Worm (Caenorhabditis elegans): ENCODE measurements around the gene T27E7.5.

Gene T27E7.5

DNA sequence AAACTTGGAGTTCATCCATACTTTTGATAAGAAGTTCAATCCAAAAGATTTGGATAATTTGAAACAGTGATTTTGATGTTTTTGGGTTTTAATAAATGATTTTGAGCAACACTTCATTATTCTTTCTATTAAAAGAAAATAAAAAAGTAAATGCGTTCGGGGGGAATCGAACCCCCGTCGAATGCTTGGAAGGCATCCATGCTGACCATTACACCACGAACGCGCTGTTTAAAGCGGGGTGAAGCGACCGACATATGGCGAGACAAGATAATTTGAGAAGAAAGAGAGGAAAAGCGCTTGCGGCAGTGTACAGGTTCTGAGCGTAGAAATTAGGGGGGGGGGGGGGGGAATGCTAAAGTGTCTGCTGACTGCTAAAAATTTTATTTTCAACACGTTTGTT is 39.5 kb downstream of the T27E7.5 start:
- TF ChIP-seq nhr-179 (tag; optimal IDR thresholded peaks at IDR 0.05) (no peak), Y95B8A.8 (GFP tag; IDR thresholded peaks at IDR 0.05) (no peak), dpl-1 (GFP tag; optimal IDR thresholded peaks at IDR 0.05) (no peak), somi-1 (GFP tag; optimal IDR thresholded peaks at IDR 0.05) (no peak), egl-44 (GFP tag; IDR thresholded peaks at IDR 0.05) (no peak), F22D6.2 (tag; optimal IDR thresholded peaks at IDR 0.05) (no peak), nfyb-1 (GFP tag; IDR thresholded peaks at IDR 0.05) (peak; percentile 77; the same call in 1 of the 2 replicates), F55B11.4 (tag; optimal IDR thresholded peaks at IDR 0.05; ENCODE audit: borderline replicate concordance, insufficient read depth) (no peak), F39B2.1 (GFP tag; IDR thresholded peaks at IDR 0.05) (no peak), snpc-1.1 (tag; optimal IDR thresholded peaks at IDR 0.05; ENCODE audit: insufficient read depth) (peak; percentile 76), lin-35 (GFP tag; optimal IDR thresholded peaks at IDR 0.05) (no peak), lsy-27 (tag; optimal IDR thresholded peaks at IDR 0.05; ENCODE audit: borderline replicate concordance, insufficient read depth) (peak; percentile 47), ztf-3 (GFP tag; optimal IDR thresholded peaks at IDR 0.05) (no peak), xnd-1 (tag; optimal IDR thresholded peaks at IDR 0.05) (no peak), lin-40 (tag; optimal IDR thresholded peaks at IDR 0.05) (no peak), rec-8 (tag; optimal IDR thresholded peaks at IDR 0.05) (peak in 1 of 2 experiments; percentile 48), nhr-120 (GFP tag; IDR thresholded peaks at IDR 0.05) (no peak), Y67H2A.10 (GFP tag; conservative IDR thresholded peaks at IDR 0.05) (no peak), D2030.7 (GFP tag; IDR thresholded peaks at IDR 0.05) (peak; percentile 42; the same call in 1 of the 2 replicates), cebp-2 (GFP tag; IDR thresholded peaks at IDR 0.05) (0 out of 2 replicates have a peak, but pooled peaks have one; percentile 64), lin-26 (GFP tag; IDR thresholded peaks at IDR 0.05) (peak; percentile 86), hsf-1 (GFP tag; IDR thresholded peaks at IDR 0.05) (no peak), B0035.1 (tag; optimal IDR thresholded peaks at IDR 0.05) (no peak), hrde-1 (tag; optimal IDR thresholded peaks at IDR 0.05; ENCODE audit: borderline replicate concordance) (no peak), aptf-2 (GFP tag; conservative IDR thresholded peaks at IDR 0.05) (no peak), nfya-2 (GFP tag; IDR thresholded peaks at IDR 0.05) (no peak), egrh-3 (GFP tag; IDR thresholded peaks at IDR 0.05) (peak; percentile 55; the same call in 1 of the 2 replicates), egl-18 (GFP tag; IDR thresholded peaks at IDR 0.05) (no peak), mes-4 (tag; optimal IDR thresholded peaks at IDR 0.05) (no peak), chd-7 (tag; optimal IDR thresholded peaks at IDR 0.05) (no peak), ets-4 (GFP tag; optimal IDR thresholded peaks at IDR 0.05) (no peak), snpc-4 (GFP tag; optimal IDR thresholded peaks at IDR 0.05) (peak; percentile 91), snpc-4 (tag; optimal IDR thresholded peaks at IDR 0.05) (peak; percentile 44 to 97 (median 95)), attf-6 (GFP tag; IDR thresholded peaks at IDR 0.05) (peak; percentile 98), madf-10 (tag; optimal IDR thresholded peaks at IDR 0.05) (peak; percentile 38), hmg-20 (GFP tag; IDR thresholded peaks at IDR 0.05) (peak; percentile 24; the same call in 1 of the 2 replicates), ccch-3 (GFP tag; optimal IDR thresholded peaks at IDR 0.05) (no peak), ceh-91 (GFP tag; IDR thresholded peaks at IDR 0.05) (0 out of 2 replicates have a peak, but pooled peaks have one; percentile 28), sea-2 (GFP tag; IDR thresholded peaks at IDR 0.05) (no peak), tbp1 (GFP tag; optimal IDR thresholded peaks at IDR 0.05) (peak; percentile 96), F37B4.10 (GFP tag; IDR thresholded peaks at IDR 0.05) (no peak), K11D2.4 (GFP tag; IDR thresholded peaks at IDR 0.05) (no peak), ztf-18 (tag; optimal IDR thresholded peaks at IDR 0.05) (no peak), F23B12.7 (tag; optimal IDR thresholded peaks at IDR 0.05; ENCODE audit: insufficient read depth) (peak; percentile 89), atf-7 (tag; optimal IDR thresholded peaks at IDR 0.05) (no peak), F49E8.2 (tag; optimal IDR thresholded peaks at IDR 0.05; ENCODE audit: insufficient read depth) (peak; percentile 17), dpff-1 (tag; optimal IDR thresholded peaks at IDR 0.05) (no peak), attf-3 (GFP tag; conservative IDR thresholded peaks at IDR 0.05) (no peak)

All from whole organism, young adult.